Fruit fly (Drosophila melanogaster) whole organism, wandering third instar larva: ENCODE data around the gene Mf.

Source experiments
- CG32264 ChIP-seq: fragments of 200-800 bp; sonication (Bioruptor generic); optimal IDR thresholded peaks from 2 replicates; lab custom pipeline; 2016; ENCODE audit warnings: missing biosample characterization, missing genetic modification characterization
- CG9705 ChIP-seq: fragments of 200-800 bp; sonication (Bioruptor generic); optimal IDR thresholded peaks from 2 replicates; lab custom pipeline; 2018; ENCODE audit warnings: missing biosample characterization, mild to moderate bottlenecking, missing genetic modification characterization
- CrebA ChIP-seq: fragments of 200-800 bp; sonication (Bioruptor generic); optimal IDR thresholded peaks from 2 replicates; lab custom pipeline; 2016; ENCODE audit warnings: missing biosample characterization, mild to moderate bottlenecking, missing genetic modification characterization, borderline replicate concordance
- GATAd ChIP-seq: sonication (Bioruptor generic); optimal IDR thresholded peaks from 2 replicates; lab custom pipeline; 2016; ENCODE audit warnings: missing biosample characterization, missing genetic modification characterization
- HLH106 ChIP-seq: fragments of 200-800 bp; optimal IDR thresholded peaks from 3 replicates; lab custom pipeline; 2019; ENCODE audit warnings: missing biosample characterization, mild to moderate bottlenecking, missing genetic modification characterization, moderate library complexity
- Hnf4 ChIP-seq: fragments of 200-800 bp; sonication (Bioruptor generic); optimal IDR thresholded peaks from 2 replicates; lab custom pipeline; 2016; ENCODE audit warnings: missing biosample characterization, mild to moderate bottlenecking, missing genetic modification characterization
- Hr78 ChIP-seq: fragments of >200 bp; optimal IDR thresholded peaks from 2 replicates; lab custom pipeline; 2017; ENCODE audit warnings: missing biosample characterization, missing genetic modification characterization
- Hr83 ChIP-seq: fragments of 200-300 bp; sonication (Bioruptor generic); optimal IDR thresholded peaks from 2 replicates; lab custom pipeline; 2016; ENCODE audit warnings: missing biosample characterization, mild to moderate bottlenecking, missing genetic modification characterization, moderate library complexity; ENCODE audit not compliant: poor library complexity, severe bottlenecking
- Jra ChIP-seq: sonication (Bioruptor generic); optimal IDR thresholded peaks from 2 replicates; lab custom pipeline; 2016; ENCODE audit warnings: missing biosample characterization, missing genetic modification characterization
- Mio ChIP-seq: sonication (Bioruptor generic); optimal IDR thresholded peaks from 2 replicates; lab custom pipeline; 2016; ENCODE audit warnings: missing biosample characterization, missing genetic modification characterization
- N ChIP-seq: fragments of >200 bp; optimal IDR thresholded peaks from 2 replicates; lab custom pipeline; 2018; ENCODE audit warnings: missing biosample characterization, missing external identifiers, missing genetic modification characterization
- OdsH ChIP-seq: fragments of 200-800 bp; sonication (Bioruptor generic); optimal IDR thresholded peaks from 2 replicates; lab custom pipeline; 2016; ENCODE audit warnings: missing biosample characterization, mild to moderate bottlenecking, missing genetic modification characterization
- Rel ChIP-seq, 2 experiments: fragments of 200-800 bp; sonication (Bioruptor generic) in 1 of 2; optimal IDR thresholded peaks; 2 replicates in 1 of 2; 3 replicates in 1 of 2; lab custom pipeline; 2016 to 2019; ENCODE audit warnings: mild to moderate bottlenecking in 2 of 2, missing biosample characterization in 2 of 2, missing genetic modification characterization in 2 of 2, moderate library complexity in 1 of 2
- Sp1 ChIP-seq: fragments of 200-800 bp; sonication (Bioruptor generic); optimal IDR thresholded peaks from 3 replicates; lab custom pipeline; 2019; ENCODE audit warnings: missing biosample characterization, mild to moderate bottlenecking, missing genetic modification characterization, moderate library complexity
- Vsx2 ChIP-seq: fragments of 200-300, 225-300 bp; sonication (Bioruptor generic); optimal IDR thresholded peaks from 2 replicates; lab custom pipeline; 2018; ENCODE audit warnings: missing biosample characterization, missing genetic modification characterization; ENCODE audit not compliant: partially characterized antibody
- br ChIP-seq: fragments of 200-800 bp; sonication (Bioruptor generic); optimal IDR thresholded peaks from 2 replicates; lab custom pipeline; 2016; ENCODE audit warnings: missing biosample characterization, missing genetic modification characterization
- brk ChIP-seq: fragments of 200-800 bp; sonication (Bioruptor generic); optimal IDR thresholded peaks from 2 replicates; lab custom pipeline; 2016; ENCODE audit warnings: missing biosample characterization, mild to moderate bottlenecking, missing genetic modification characterization
- dmrt93B ChIP-seq: fragments of 200-800 bp; sonication (Bioruptor generic); optimal IDR thresholded peaks from 2 replicates; lab custom pipeline; 2018; ENCODE audit warnings: missing biosample characterization, mild to moderate bottlenecking, missing genetic modification characterization
- dsf ChIP-seq: sonication (Bioruptor generic); optimal IDR thresholded peaks from 2 replicates; lab custom pipeline; 2016; ENCODE audit warnings: missing biosample characterization, missing genetic modification characterization, borderline replicate concordance
- ey ChIP-seq: fragments of 200-800 bp; sonication (Bioruptor generic); optimal IDR thresholded peaks from 2 replicates; lab custom pipeline; 2016; ENCODE audit warnings: missing biosample characterization, missing genetic modification characterization
- foxo ChIP-seq, 2 experiments: fragments of 200-800 bp; sonication (Bioruptor generic); optimal IDR thresholded peaks; 2 replicates in 1 of 2; 3 replicates in 1 of 2; lab custom pipeline; 2016 to 2017; ENCODE audit warnings: missing biosample characterization in 2 of 2, missing genetic modification characterization in 2 of 2
- fru ChIP-seq: fragments of 200-800 bp; sonication (Bioruptor generic); optimal IDR thresholded peaks from 3 replicates; lab custom pipeline; 2016; ENCODE audit warnings: missing biosample characterization, mild to moderate bottlenecking, missing genetic modification characterization
- h ChIP-seq: fragments of 200-800 bp; sonication (Bioruptor generic); optimal IDR thresholded peaks from 3 replicates; lab custom pipeline; 2016; ENCODE audit warnings: missing biosample characterization, mild to moderate bottlenecking, missing genetic modification characterization
- jim ChIP-seq: fragments of 175-275, 200-325 bp; sonication (Bioruptor generic); optimal IDR thresholded peaks from 2 replicates; lab custom pipeline; 2016; ENCODE audit warnings: missing biosample characterization, mild to moderate bottlenecking, missing genetic modification characterization
- lola ChIP-seq: fragments of >200 bp; optimal IDR thresholded peaks from 2 replicates; lab custom pipeline; 2017; ENCODE audit warnings: missing biosample characterization, missing genetic modification characterization
- pan ChIP-seq: fragments of >200 bp; optimal IDR thresholded peaks from 2 replicates; lab custom pipeline; 2017
- psq ChIP-seq: fragments of 200-800 bp; sonication (Bioruptor generic); optimal IDR thresholded peaks from 3 replicates; lab custom pipeline; 2017; ENCODE audit warnings: missing biosample characterization, mild to moderate bottlenecking, missing genetic modification characterization, moderate library complexity
- rgr ChIP-seq: fragments of 200-800 bp; sonication (Bioruptor generic); optimal IDR thresholded peaks from 3 replicates; lab custom pipeline; 2016; ENCODE audit warnings: missing biosample characterization, mild to moderate bottlenecking, missing genetic modification characterization
- sage ChIP-seq: fragments of 200-800 bp; sonication (Bioruptor generic); optimal IDR thresholded peaks from 2 replicates; lab custom pipeline; 2016; ENCODE audit warnings: missing biosample characterization, mild to moderate bottlenecking, missing genetic modification characterization
- sv ChIP-seq: fragments of 200-800 bp; sonication (Bioruptor generic); optimal IDR thresholded peaks from 3 replicates; lab custom pipeline; 2016; ENCODE audit warnings: missing biosample characterization, missing genetic modification characterization
- tai ChIP-seq: sonication (Bioruptor generic); optimal IDR thresholded peaks from 2 replicates; lab custom pipeline; 2016; ENCODE audit warnings: missing biosample characterization, missing genetic modification characterization
- usp ChIP-seq: fragments of >200 bp; optimal IDR thresholded peaks from 2 replicates; lab custom pipeline; 2017; ENCODE audit warnings: missing biosample characterization, missing genetic modification characterization
- woc ChIP-seq: sonication (Bioruptor generic); optimal IDR thresholded peaks from 2 replicates; lab custom pipeline; 2016; ENCODE audit warnings: missing biosample characterization, mild to moderate bottlenecking, missing genetic modification characterization

The Mf gene

dm6 chr3R:15128646-15129429 is 52.5 kb downstream of the Mf start:
- TF ChIP-seq h (GFP tag; lab: Kevin White, UChicago) (no peak), dsf (GFP tag; lab: Kevin White, UChicago) (no peak), tai (GFP tag; lab: Kevin White, UChicago) (no peak), rgr (no peak), sage (no peak), pan (lab: Kevin White, UChicago) (no peak), brk (GFP tag; lab: Kevin White, UChicago) (no peak), Mio (no peak), Rel (GFP tag; optimal IDR thresholded peaks at IDR 0.05; lab: Kevin White, UChicago) (no peak), Rel (tag; optimal IDR thresholded peaks at IDR 0.05; lab: Kevin White, UChicago) (no peak), Hnf4 (GFP tag; lab: Kevin White, UChicago) (no peak), woc (no peak), lola (no peak), dmrt93B (GFP tag; lab: Kevin White, UChicago) (no peak), Vsx2 (no peak), CG9705 (GFP tag; lab: Kevin White, UChicago) (no peak), Hr78 (GFP tag; lab: Kevin White, UChicago) (no peak), psq (GFP tag; lab: Kevin White, UChicago) (no peak), Hr83 (no peak), GATAd (no peak), Sp1 (no peak)

DNA sequence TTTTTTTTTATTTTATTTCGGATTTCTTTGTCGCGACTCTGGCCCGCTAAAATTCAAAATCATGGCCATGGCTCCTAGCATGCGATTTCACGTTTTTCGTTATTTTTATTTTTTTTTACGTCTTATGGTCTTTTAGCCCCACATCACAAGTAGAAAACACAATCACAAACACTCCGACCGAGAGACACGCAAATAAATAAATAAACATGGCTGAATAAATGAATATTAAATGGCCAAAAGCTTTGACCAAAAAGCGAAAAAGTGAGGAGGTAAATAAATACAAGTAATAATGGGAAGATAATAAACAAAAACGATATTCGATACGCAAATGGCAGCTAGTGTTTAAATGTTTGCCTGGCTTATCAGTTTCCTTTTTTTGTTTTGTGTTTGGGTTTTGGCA is 53.2 kb downstream of the Mf start:
- TF ChIP-seq lola (no peak), CG9705 (GFP tag; lab: Kevin White, UChicago) (no peak), sv (GFP tag; lab: Kevin White, UChicago) (no peak), woc (no peak), Vsx2 (no peak), Sp1 (no peak), OdsH (no peak), jim (GFP tag; lab: Kevin White, UChicago) (no peak), CG32264 (no peak), Rel (GFP tag; optimal IDR thresholded peaks at IDR 0.05; lab: Kevin White, UChicago) (no peak), Rel (tag; optimal IDR thresholded peaks at IDR 0.05; lab: Kevin White, UChicago) (no peak), dsf (GFP tag; lab: Kevin White, UChicago) (no peak)

- TF ChIP-seq CrebA (GFP tag; lab: Kevin White, UChicago): no peak
- no peak for TF ChIP-seq usp (GFP tag; lab: Kevin White, UChicago)
- no peak for TF ChIP-seq psq (GFP tag; lab: Kevin White, UChicago)
- no peak for TF ChIP-seq lola
- TF ChIP-seq dsf (GFP tag; lab: Kevin White, UChicago): no peak
- TF ChIP-seq fru: no peak
- no peak for TF ChIP-seq Vsx2
- TF ChIP-seq tai (GFP tag; lab: Kevin White, UChicago): no peak
- TF ChIP-seq sv (GFP tag; lab: Kevin White, UChicago): no peak
- TF ChIP-seq Jra (GFP tag; lab: Kevin White, UChicago): no peak
- TF ChIP-seq dmrt93B (GFP tag; lab: Kevin White, UChicago): no peak
- no peak for TF ChIP-seq br (GFP tag; lab: Kevin White, UChicago)
- no peak for TF ChIP-seq GATAd
- TF ChIP-seq jim (GFP tag; lab: Kevin White, UChicago): no peak
- TF ChIP-seq Rel (GFP tag; optimal IDR thresholded peaks at IDR 0.05; lab: Kevin White, UChicago): no peak
- no peak for TF ChIP-seq Rel (tag; optimal IDR thresholded peaks at IDR 0.05; lab: Kevin White, UChicago)
- TF ChIP-seq Hr78 (GFP tag; lab: Kevin White, UChicago): no peak
- no peak for TF ChIP-seq OdsH
- no peak for TF ChIP-seq Mio
- no peak for TF ChIP-seq ey
- TF ChIP-seq, all 38 proteins: peak for 0
These were observed 55.5 kb downstream of the Mf start for dm6 chr3R:15125796-15126195.

- TF ChIP-seq woc: no peak
- TF ChIP-seq rgr: no peak
- TF ChIP-seq foxo (GFP tag; optimal IDR thresholded peaks at IDR 0.05; lab: Kevin White, UChicago): no peak
- TF ChIP-seq Vsx2: no peak
- TF ChIP-seq Hr83: no peak
- no peak for TF ChIP-seq dsf (GFP tag; lab: Kevin White, UChicago)
- no peak for TF ChIP-seq ey
- no peak for TF ChIP-seq tai (GFP tag; lab: Kevin White, UChicago)
- TF ChIP-seq Sp1: no peak
- no peak for TF ChIP-seq br (GFP tag; lab: Kevin White, UChicago)
- TF ChIP-seq CrebA (GFP tag; lab: Kevin White, UChicago): no peak
- no peak for TF ChIP-seq Jra (GFP tag; lab: Kevin White, UChicago)
- no peak for TF ChIP-seq psq (GFP tag; lab: Kevin White, UChicago)
- no peak for TF ChIP-seq HLH106 (tag; lab: Kevin White, UChicago)
- TF ChIP-seq dmrt93B (GFP tag; lab: Kevin White, UChicago): no peak
- no peak for TF ChIP-seq brk (GFP tag; lab: Kevin White, UChicago)
- TF ChIP-seq N: no peak
These were observed 56.8 kb downstream of the Mf start for dm6 chr3R:15124559-15124958.
